Fruit fly (Drosophila melanogaster) whole organism, embryonic: ENCODE measurements around the gene Nf-YC.

Experiments
- CG10654 ChIP-seq: fragments of 200-800 bp; sonication (Bioruptor generic); optimal IDR thresholded peaks from 2 replicates; lab custom pipeline; 2016; ENCODE audit warnings: missing biosample characterization, missing genetic modification characterization
- CG12769 ChIP-seq: fragments of 200-800 bp; sonication (Bioruptor generic); optimal IDR thresholded peaks from 2 replicates; lab custom pipeline; 2019; ENCODE audit warnings: missing biosample characterization, mild to moderate bottlenecking, missing genetic modification characterization, moderate library complexity
- CG17829 ChIP-seq: fragments of 200-800 bp; optimal IDR thresholded peaks from 2 replicates; lab custom pipeline; 2019; ENCODE audit warnings: missing biosample characterization, mild to moderate bottlenecking, missing genetic modification characterization, moderate library complexity
- CG31388 ChIP-seq: fragments of 200-800 bp; sonication (Bioruptor generic); optimal IDR thresholded peaks from 2 replicates; lab custom pipeline; 2016; ENCODE audit warnings: missing biosample characterization, missing genetic modification characterization
- CG32772 ChIP-seq: fragments of 200-800 bp; sonication (Bioruptor generic); IDR thresholded peaks from 2 replicates; pipeline ENCODE4 v1.3.6; 2022; ENCODE audit warnings: missing biosample characterization, missing genetic modification characterization
- CG5953 ChIP-seq: fragments of 200-800 bp; sonication (Bioruptor generic); IDR thresholded peaks from 2 replicates; pipeline ENCODE4 v1.3.6; 2022; ENCODE audit warnings: missing biosample characterization, missing genetic modification characterization
- Dad ChIP-seq: fragments of 200-800 bp; sonication (Bioruptor generic); optimal IDR thresholded peaks from 3 replicates; lab custom pipeline; 2016; ENCODE audit warnings: missing biosample characterization, missing genetic modification characterization
- Fer1 ChIP-seq: fragments of 200-800 bp; sonication (Bioruptor generic); optimal IDR thresholded peaks from 2 replicates; lab custom pipeline; 2017; ENCODE audit warnings: missing biosample characterization, mild to moderate bottlenecking, missing genetic modification characterization
- eyg ChIP-seq: fragments of 200-800 bp; sonication (Bioruptor generic); optimal IDR thresholded peaks from 3 replicates; lab custom pipeline; 2016; ENCODE audit warnings: missing biosample characterization, missing genetic modification characterization
- ranshi ChIP-seq: fragments of 200-800 bp; sonication (Bioruptor generic); IDR thresholded peaks from 2 replicates; pipeline ENCODE4 v1.3.6; 2022; ENCODE audit warnings: missing biosample characterization, missing genetic modification characterization
- stc ChIP-seq: fragments of 200-800 bp; sonication (Bioruptor generic); IDR thresholded peaks from 2 replicates; pipeline ENCODE4 v1.3.6; 2022; ENCODE audit warnings: missing biosample characterization, missing genetic modification characterization

DNA sequence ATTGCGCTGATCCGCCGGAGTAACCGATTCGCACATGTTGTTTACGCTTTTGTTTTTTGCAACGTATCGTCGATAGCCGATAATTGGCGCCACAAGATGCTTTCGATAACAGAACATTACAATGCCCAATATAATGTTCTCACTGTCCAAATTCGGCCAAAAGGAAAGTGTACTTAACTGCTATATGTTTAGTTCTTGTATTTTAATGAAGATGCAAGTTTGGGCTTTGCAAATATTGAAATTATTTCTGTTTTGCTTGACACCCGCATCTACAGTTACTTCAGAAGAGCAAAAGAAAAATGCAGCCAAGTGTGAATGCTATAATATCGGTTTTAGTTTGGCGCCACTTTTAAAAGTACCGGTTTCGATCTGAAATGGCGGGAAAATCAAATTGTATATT, 31.9 kb upstream of the Nf-YC start:
- TF ChIP-seq CG5953 (GFP tag; lab: Robert Waterston, UW), result peak; percentile 71
- peak; percentile 95 for TF ChIP-seq CG12769 (tag; lab: Kevin White, UChicago)
- TF ChIP-seq CG10654 (GFP tag; lab: Kevin White, UChicago), result peak; percentile 90
- TF ChIP-seq CG32772 (GFP tag; lab: Robert Waterston, UW), result peak; percentile 82
- TF ChIP-seq eyg (GFP tag; lab: Kevin White, UChicago), result peak; percentile 90
- peak; percentile 92 for TF ChIP-seq Dad
- TF ChIP-seq Fer1 (GFP tag; lab: Kevin White, UChicago), result peak; percentile 91
- TF ChIP-seq CG31388 (GFP tag; lab: Kevin White, UChicago), result peak; percentile 47
- TF ChIP-seq CG17829 (tag; lab: Kevin White, UChicago), result peak; percentile 91
- peak; percentile 88 for TF ChIP-seq ranshi (GFP tag; lab: Robert Waterston, UW)
- TF ChIP-seq stc, result peak; percentile 80
